In the genomic region with DNA sequence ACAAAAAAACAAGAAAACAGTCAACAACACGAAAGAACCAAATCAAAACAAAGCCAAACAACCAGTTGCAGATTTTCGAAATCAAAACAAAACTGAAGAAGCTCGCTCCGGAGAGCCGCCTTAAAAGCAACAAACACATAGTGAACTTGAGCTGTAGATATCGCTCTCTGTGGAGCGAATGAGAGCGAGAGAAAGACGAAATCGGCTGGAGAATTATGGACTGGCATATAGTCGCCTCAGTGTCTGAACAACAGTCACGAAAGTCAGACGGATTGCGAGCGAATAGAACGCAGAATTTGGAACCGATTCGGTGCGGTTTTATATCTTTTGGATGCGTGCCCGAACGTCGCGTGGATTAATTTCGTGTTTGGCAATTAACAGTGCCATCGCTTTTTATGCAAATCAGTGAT, we compare ENCODE assay signal across 1 fruit fly cellular context.
TF ChIP-seq lines count a peak whose summit lies in the region.

No protein-coding gene starts in this region.

TF ChIP-seq in whole organism, embryonic, 481 proteins besides CTCF, POLR2A, EP300 and RAD21 (continued from another document):
- TF ChIP-seq CG4360 (GFP tag; IDR thresholded peaks at IDR 0.05; lab: Robert Waterston, UW) = peak; percentile 89
- TF ChIP-seq CG10979 (tag; optimal IDR thresholded peaks at IDR 0.05; lab: Kevin White, UChicago) = no peak
- TF ChIP-seq ftz-f1 (GFP tag; optimal IDR thresholded peaks at IDR 0.05; lab: Kevin White, UChicago) = peak; percentile 83
- no peak for TF ChIP-seq CG16863 (GFP tag; optimal IDR thresholded peaks at IDR 0.05; lab: Kevin White, UChicago)
- peak; percentile 30 for TF ChIP-seq B-H2 (GFP tag; optimal IDR thresholded peaks at IDR 0.05; lab: Kevin White, UChicago)
- no peak for TF ChIP-seq nmo (GFP tag; optimal IDR thresholded peaks at IDR 0.05; lab: Kevin White, UChicago)
- TF ChIP-seq CG10565 (GFP tag; optimal IDR thresholded peaks at IDR 0.05; lab: Kevin White, UChicago) = no peak
- TF ChIP-seq CG43689 (GFP tag; IDR thresholded peaks at IDR 0.05; lab: Robert Waterston, UW) = no peak
- no peak for TF ChIP-seq CG9876 (GFP tag; optimal IDR thresholded peaks at IDR 0.05; lab: Kevin White, UChicago)
- no peak for TF ChIP-seq PHDP (tag; optimal IDR thresholded peaks at IDR 0.05; lab: Kevin White, UChicago)
- TF ChIP-seq p53 (GFP tag; optimal IDR thresholded peaks at IDR 0.05; lab: Kevin White, UChicago) = no peak
- TF ChIP-seq disco-r (GFP tag; optimal IDR thresholded peaks at IDR 0.05; lab: Kevin White, UChicago) = no peak
- TF ChIP-seq grau (tag; optimal IDR thresholded peaks at IDR 0.05; lab: Kevin White, UChicago) = no peak
- no peak for TF ChIP-seq Ravus (GFP tag; IDR thresholded peaks at IDR 0.05; lab: Robert Waterston, UW)
- TF ChIP-seq CG10209 (GFP tag; optimal IDR thresholded peaks at IDR 0.05; lab: Kevin White, UChicago) = no peak
- TF ChIP-seq gfzf (GFP tag; optimal IDR thresholded peaks at IDR 0.05; lab: Kevin White, UChicago) = no peak
- TF ChIP-seq Side (GFP tag; optimal IDR thresholded peaks at IDR 0.05; lab: Kevin White, UChicago) = no peak
- TF ChIP-seq CG1832 (GFP tag; optimal IDR thresholded peaks at IDR 0.05; lab: Kevin White, UChicago) = no peak
- no peak for TF ChIP-seq dm (GFP tag; optimal IDR thresholded peaks at IDR 0.05; lab: Kevin White, UChicago)
- TF ChIP-seq CG1233 (GFP tag; optimal IDR thresholded peaks at IDR 0.05; lab: Kevin White, UChicago) = no peak
- no peak for TF ChIP-seq CG31365 (tag; optimal IDR thresholded peaks at IDR 0.05; lab: Kevin White, UChicago)
- no peak for TF ChIP-seq CG14050 (GFP tag; IDR thresholded peaks at IDR 0.05; lab: Robert Waterston, UW)
- no peak for TF ChIP-seq nerfin-1 (tag; optimal IDR thresholded peaks at IDR 0.05; lab: Kevin White, UChicago)
- peak; percentile 46; the same call in 1 of the 2 replicates for TF ChIP-seq Rfx (GFP tag; IDR thresholded peaks at IDR 0.05; lab: Robert Waterston, UW)
- TF ChIP-seq slbo (GFP tag; IDR thresholded peaks at IDR 0.05; lab: Robert Waterston, UW) = peak; percentile 35
- no peak for TF ChIP-seq HLHmδ (GFP tag; optimal IDR thresholded peaks at IDR 0.05; lab: Kevin White, UChicago)
- TF ChIP-seq mirr (GFP tag; optimal IDR thresholded peaks at IDR 0.05; lab: Kevin White, UChicago) = peak; percentile 47
- peak; percentile 6 for TF ChIP-seq CG15514 (GFP tag; optimal IDR thresholded peaks at IDR 0.05; lab: Kevin White, UChicago)
- TF ChIP-seq psq (GFP tag; optimal IDR thresholded peaks at IDR 0.05; lab: Kevin White, UChicago) = peak; percentile 29
- TF ChIP-seq Sox100B (GFP tag; optimal IDR thresholded peaks at IDR 0.05; lab: Kevin White, UChicago) = no peak
- TF ChIP-seq CG8765 (GFP tag; IDR thresholded peaks at IDR 0.05; lab: Robert Waterston, UW) = no peak
- no peak for TF ChIP-seq CG12942 (GFP tag; optimal IDR thresholded peaks at IDR 0.05; lab: Kevin White, UChicago)
- TF ChIP-seq unc-4 (GFP tag; IDR thresholded peaks at IDR 0.05; lab: Robert Waterston, UW; ENCODE audit: partially characterized antibody) = peak; percentile 52
- TF ChIP-seq CG6175 (GFP tag; IDR thresholded peaks at IDR 0.05; lab: Robert Waterston, UW) = no peak
- no peak for TF ChIP-seq jing (GFP tag; optimal IDR thresholded peaks at IDR 0.05; lab: Kevin White, UChicago)
- no peak for TF ChIP-seq NK7.1 (GFP tag; optimal IDR thresholded peaks at IDR 0.05; lab: Kevin White, UChicago)
- peak; percentile 26; the same call in 1 of the 2 replicates for TF ChIP-seq CG9932 (GFP tag; IDR thresholded peaks at IDR 0.05; lab: Robert Waterston, UW)
- no peak for TF ChIP-seq Lpt (GFP tag; optimal IDR thresholded peaks at IDR 0.05; lab: Kevin White, UChicago)
- no peak for TF ChIP-seq Bdp1 (GFP tag; optimal IDR thresholded peaks at IDR 0.05; lab: Kevin White, UChicago)
- TF ChIP-seq CG34422 (GFP tag; IDR thresholded peaks at IDR 0.05; lab: Robert Waterston, UW) = peak; percentile 47; the same call in 1 of the 3 replicates
- TF ChIP-seq Eip74EF (GFP tag; optimal IDR thresholded peaks at IDR 0.05; lab: Kevin White, UChicago) = peak in 1 of 2 experiments; percentile 33
- TF ChIP-seq dpn (GFP tag; optimal IDR thresholded peaks at IDR 0.05; lab: Kevin White, UChicago) = no peak
- no peak for TF ChIP-seq Stat92E (GFP tag; optimal IDR thresholded peaks at IDR 0.05; lab: Kevin White, UChicago)
- peak; percentile 15 for TF ChIP-seq Hmr (GFP tag; optimal IDR thresholded peaks at IDR 0.05; lab: Kevin White, UChicago)
- TF ChIP-seq abd-A (tag; optimal IDR thresholded peaks at IDR 0.05; lab: Kevin White, UChicago) = peak; percentile 57
- no peak for TF ChIP-seq Atf-2 (GFP tag; optimal IDR thresholded peaks at IDR 0.05; lab: Kevin White, UChicago)
- no peak for TF ChIP-seq CG10274 (GFP tag; optimal IDR thresholded peaks at IDR 0.05; lab: Kevin White, UChicago)
- no peak for TF ChIP-seq YL-1 (GFP tag; optimal IDR thresholded peaks at IDR 0.05; lab: Kevin White, UChicago)
- peak; percentile 57; the same call in 1 of the 2 replicates for TF ChIP-seq chm (GFP tag; IDR thresholded peaks at IDR 0.05; lab: Robert Waterston, UW)
- TF ChIP-seq Doc3 (GFP tag; IDR thresholded peaks at IDR 0.05; lab: Robert Waterston, UW; ENCODE audit: partially characterized antibody) = no peak
- TF ChIP-seq Jarid2 (GFP tag; optimal IDR thresholded peaks at IDR 0.05; lab: Kevin White, UChicago) = peak; percentile 88
- TF ChIP-seq sna (GFP tag; IDR thresholded peaks at IDR 0.05; lab: Robert Waterston, UW; ENCODE audit: partially characterized antibody) = 0 out of 2 replicates have a peak, but pooled peaks have one; percentile 31
- TF ChIP-seq CG3407 (GFP tag; optimal IDR thresholded peaks at IDR 0.05; lab: Kevin White, UChicago) = no peak
- TF ChIP-seq CG34376 (GFP tag; optimal IDR thresholded peaks at IDR 0.05; lab: Kevin White, UChicago) = peak; percentile 66
- TF ChIP-seq CG10543 (GFP tag; optimal IDR thresholded peaks at IDR 0.05; lab: Kevin White, UChicago) = peak; percentile 54
- TF ChIP-seq BtbVII (GFP tag; optimal IDR thresholded peaks at IDR 0.05; lab: Kevin White, UChicago) = peak; percentile 1
- TF ChIP-seq CG11723 (GFP tag; optimal IDR thresholded peaks at IDR 0.05; lab: Kevin White, UChicago) = no peak
- no peak for TF ChIP-seq Fer3 (tag; optimal IDR thresholded peaks at IDR 0.05; lab: Kevin White, UChicago)
- peak; percentile 56 for TF ChIP-seq sens (GFP tag; lab: Kevin White, UChicago)
- TF ChIP-seq CG32772 (GFP tag; IDR thresholded peaks at IDR 0.05; lab: Robert Waterston, UW) = no peak
- TF ChIP-seq MBD-R2 (GFP tag; IDR thresholded peaks at IDR 0.05; lab: Robert Waterston, UW) = no peak; the same call in 1 of the 2 replicates
- TF ChIP-seq jigr1 (GFP tag; IDR thresholded peaks at IDR 0.05; lab: Robert Waterston, UW) = no peak
- peak; percentile 28 for TF ChIP-seq Vsx1 (GFP tag; optimal IDR thresholded peaks at IDR 0.05; lab: Kevin White, UChicago)
- no peak for TF ChIP-seq Ssrp (tag; optimal IDR thresholded peaks at IDR 0.05; lab: Kevin White, UChicago)
- peak; percentile 32 for TF ChIP-seq lbe (GFP tag; optimal IDR thresholded peaks at IDR 0.05; lab: Kevin White, UChicago)
- no peak for TF ChIP-seq CG2129 (GFP tag; IDR thresholded peaks at IDR 0.05; lab: Robert Waterston, UW; ENCODE audit: partially characterized antibody)
- TF ChIP-seq trem (tag; optimal IDR thresholded peaks at IDR 0.05; lab: Kevin White, UChicago) = no peak
- no peak for TF ChIP-seq CG14965 (GFP tag; optimal IDR thresholded peaks at IDR 0.05; lab: Kevin White, UChicago; ENCODE audit: borderline replicate concordance)
- peak; percentile 84 for TF ChIP-seq oc (tag; optimal IDR thresholded peaks at IDR 0.05; lab: Kevin White, UChicago)
- TF ChIP-seq Asciz (GFP tag; optimal IDR thresholded peaks at IDR 0.05; lab: Kevin White, UChicago) = no peak
- TF ChIP-seq crp (GFP tag; optimal IDR thresholded peaks at IDR 0.05; lab: Kevin White, UChicago) = no peak
- TF ChIP-seq nerfin-2 (GFP tag; IDR thresholded peaks at IDR 0.05; lab: Robert Waterston, UW; ENCODE audit: partially characterized antibody) = no peak
- TF ChIP-seq exex (tag; optimal IDR thresholded peaks at IDR 0.05; lab: Kevin White, UChicago) = no peak
- no peak; the same call in 2 of the 3 replicates for TF ChIP-seq knrl (GFP tag; IDR thresholded peaks at IDR 0.05; lab: Robert Waterston, UW; ENCODE audit: partially characterized antibody)
- no peak for TF ChIP-seq HLH3B (GFP tag; IDR thresholded peaks at IDR 0.05; lab: Robert Waterston, UW)
- TF ChIP-seq CG3838 (GFP tag; optimal IDR thresholded peaks at IDR 0.05; lab: Kevin White, UChicago) = no peak
- TF ChIP-seq fd3F (GFP tag; optimal IDR thresholded peaks at IDR 0.05; lab: Kevin White, UChicago) = no peak
- TF ChIP-seq peb (GFP tag; IDR thresholded peaks at IDR 0.05; lab: Robert Waterston, UW) = no peak
- TF ChIP-seq row (GFP tag; IDR thresholded peaks at IDR 0.05; lab: Robert Waterston, UW) = peak; percentile 26; the same call in 1 of the 3 replicates
- no peak for TF ChIP-seq dysf (GFP tag; IDR thresholded peaks at IDR 0.05; lab: Robert Waterston, UW)
- no peak for TF ChIP-seq Sin3A (optimal IDR thresholded peaks at IDR 0.05; lab: Kevin White, UChicago)
- TF ChIP-seq CG4328 (GFP tag; optimal IDR thresholded peaks at IDR 0.05; lab: Kevin White, UChicago) = no peak
- TF ChIP-seq NfI (GFP tag; optimal IDR thresholded peaks at IDR 0.05; lab: Kevin White, UChicago) = no peak
